Fruit fly (Drosophila melanogaster) whole organism, pupa: ENCODE results near the gene Ca-Ma2d.

Experiments used
- CG13204 ChIP-seq: fragments of 200-800 bp; sonication (Bioruptor generic); optimal IDR thresholded peaks from 2 replicates; lab custom pipeline; 2018; ENCODE audit warnings: missing biosample characterization, mild to moderate bottlenecking, missing genetic modification characterization, moderate library complexity
- CG17806 ChIP-seq: fragments of 200-800 bp; sonication (Bioruptor generic); optimal IDR thresholded peaks from 2 replicates; lab custom pipeline; 2018; ENCODE audit warnings: missing biosample characterization, mild to moderate bottlenecking, missing genetic modification characterization, moderate library complexity
- CG34367 ChIP-seq: fragments of 200-800 bp; sonication (Bioruptor generic); optimal IDR thresholded peaks from 2 replicates; lab custom pipeline; 2018; ENCODE audit warnings: missing biosample characterization, mild to moderate bottlenecking, missing genetic modification characterization
- CG9948 ChIP-seq: fragments of 200-800 bp; sonication (Bioruptor generic); optimal IDR thresholded peaks from 2 replicates; lab custom pipeline; 2018; ENCODE audit warnings: missing biosample characterization, mild to moderate bottlenecking, missing genetic modification characterization, moderate library complexity
- EcR ChIP-seq: fragments of 200-800 bp; sonication (Bioruptor generic); optimal IDR thresholded peaks from 3 replicates; lab custom pipeline; 2019; ENCODE audit warnings: missing biosample characterization, missing genetic modification characterization, mild to moderate bottlenecking, moderate library complexity, missing genetic modification reagents
- Pif1B ChIP-seq: fragments of 200-800 bp; sonication (Bioruptor generic); optimal IDR thresholded peaks from 3 replicates; lab custom pipeline; 2016; ENCODE audit warnings: missing biosample characterization, missing genetic modification characterization

DNA sequence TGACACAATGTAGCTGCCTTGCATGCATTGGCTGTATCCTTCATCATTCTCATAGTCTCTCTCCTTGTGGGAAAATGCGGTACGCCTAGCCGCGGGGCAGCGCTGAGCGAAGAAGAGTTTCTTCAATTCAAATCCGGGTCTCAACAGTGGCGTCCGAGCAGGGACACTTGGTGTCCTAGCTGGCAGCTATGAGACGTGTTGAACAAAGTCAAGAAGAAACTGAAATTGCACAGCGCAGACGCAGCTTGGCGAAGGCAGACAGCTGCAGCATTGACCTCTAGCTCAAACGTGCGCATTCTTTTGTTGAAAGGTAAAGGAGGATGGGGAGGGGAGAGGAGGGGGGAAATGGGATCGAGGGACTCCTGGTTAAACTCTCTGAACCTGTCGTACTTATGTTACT, 32.4 kb downstream of the Ca-Ma2d start:
- no peak for TF ChIP-seq CG34367
- no peak for TF ChIP-seq CG17806 (tag; lab: Kevin White, UChicago)
- no peak for TF ChIP-seq EcR
- no peak for TF ChIP-seq Pif1B
- no peak for TF ChIP-seq CG9948 (tag; lab: Kevin White, UChicago)
- TF ChIP-seq CG13204 (GFP tag; lab: Kevin White, UChicago): no peak
